Fruit fly (Drosophila melanogaster): Measurements from ENCODE around the gene CG15353.

CG15353 gene

DNA sequence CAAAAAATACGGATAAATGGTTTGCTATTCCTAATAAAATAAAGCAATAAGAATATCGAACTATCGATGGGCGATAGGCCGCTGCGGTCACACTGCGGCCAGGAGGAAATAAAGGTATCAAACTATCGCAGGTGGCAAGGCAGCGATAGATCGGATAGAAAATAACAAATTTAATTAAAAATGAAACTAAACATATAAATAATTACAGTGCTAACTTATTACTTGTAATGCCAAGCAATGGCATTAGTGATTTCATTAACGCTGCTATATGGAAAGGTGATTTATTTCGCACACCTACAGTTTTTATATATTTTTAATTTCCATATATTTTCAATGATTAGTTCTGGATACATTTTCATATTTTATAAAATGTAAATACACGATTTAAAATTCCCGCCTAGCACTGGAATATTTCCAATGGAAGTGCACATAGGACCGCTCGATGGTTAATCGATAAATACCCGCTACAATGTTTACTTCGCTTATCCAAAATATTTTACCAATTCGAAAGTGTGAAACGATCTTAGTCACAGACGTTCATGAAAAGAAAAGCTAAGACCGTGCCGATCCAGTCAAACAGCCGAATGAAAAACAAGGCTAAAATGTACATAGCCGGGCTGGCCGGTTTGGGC is 26.2 kb downstream of the CG15353 start, which contains the start of the genes CG15356 and CG15362:
Gene CG15356, minus strand, starts transcription at position 48 of the 632 bp plus-strand sequence.
Gene CG15362, plus strand, starts transcription at position 469 of the 632 bp plus-strand sequence.
- TF ChIP-seq br (GFP tag; optimal IDR thresholded peaks at IDR 0.05) (no peak), Vsx2 (GFP tag; optimal IDR thresholded peaks at IDR 0.05; ENCODE audit: partially characterized antibody) (no peak), HLH106 (tag; optimal IDR thresholded peaks at IDR 0.05) (peak; percentile 42), fru (GFP tag; optimal IDR thresholded peaks at IDR 0.05) (peak; percentile 13), Rel (GFP tag; optimal IDR thresholded peaks at IDR 0.05) (no peak), Rel (tag; optimal IDR thresholded peaks at IDR 0.05) (no peak), Mio (GFP tag; optimal IDR thresholded peaks at IDR 0.05) (no peak), woc (GFP tag; optimal IDR thresholded peaks at IDR 0.05) (peak; percentile 48), Hr83 (GFP tag; optimal IDR thresholded peaks at IDR 0.05; ENCODE audit: poor library complexity, severe bottlenecking) (peak; percentile 63), rgr (GFP tag; optimal IDR thresholded peaks at IDR 0.05) (peak; percentile 6), CG32264 (GFP tag; optimal IDR thresholded peaks at IDR 0.05) (peak; percentile 14), GATAd (GFP tag; optimal IDR thresholded peaks at IDR 0.05) (no peak), sage (GFP tag; optimal IDR thresholded peaks at IDR 0.05) (peak; percentile 77), h (GFP tag; optimal IDR thresholded peaks at IDR 0.05) (peak; percentile 57), sv (GFP tag; optimal IDR thresholded peaks at IDR 0.05) (no peak), Sp1 (GFP tag; optimal IDR thresholded peaks at IDR 0.05) (peak; percentile 25), Hr78 (GFP tag; optimal IDR thresholded peaks at IDR 0.05) (no peak), foxo (GFP tag; optimal IDR thresholded peaks at IDR 0.05) (peak in 1 of 2 experiments; percentile 31), CG9705 (GFP tag; optimal IDR thresholded peaks at IDR 0.05) (peak; percentile 39), OdsH (GFP tag; optimal IDR thresholded peaks at IDR 0.05) (no peak)

DNA sequence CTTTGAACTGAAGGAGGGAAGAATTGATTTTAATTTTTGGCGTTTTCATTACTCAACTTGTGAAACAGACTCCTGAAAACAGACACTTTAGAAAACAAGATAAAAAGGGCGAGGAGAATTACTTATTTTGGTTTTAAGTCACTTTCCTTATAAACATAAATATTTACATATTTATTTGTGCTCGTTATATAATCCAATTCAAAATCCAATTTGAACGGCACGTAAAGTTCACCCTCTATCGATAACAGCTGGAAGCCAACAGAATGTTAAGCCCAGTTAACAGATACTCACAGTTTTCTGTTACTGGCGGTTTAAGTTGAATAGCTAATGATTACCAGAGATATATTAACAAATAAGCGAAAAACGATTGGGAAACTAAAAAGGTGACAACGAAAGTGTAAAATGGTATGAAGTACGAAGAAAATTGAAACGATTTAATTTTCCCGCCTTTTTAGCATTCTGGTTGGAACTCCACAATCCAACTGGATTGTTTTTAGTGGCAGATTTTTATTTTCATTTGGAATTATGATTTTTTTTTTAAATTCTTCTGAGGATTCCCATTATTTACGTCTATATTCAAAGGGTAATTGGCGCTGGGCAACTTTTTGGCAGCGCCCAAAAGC is 27.7 kb downstream of the CG15353 start:
- no peak for TF ChIP-seq dl (GFP tag; optimal IDR thresholded peaks at IDR 0.05; ENCODE audit: insufficient read depth in 1 of 2, partially characterized antibody in 2 of 2)
- TF ChIP-seq HLH106 (tag; optimal IDR thresholded peaks at IDR 0.05): no peak
- no peak for TF ChIP-seq rgr (GFP tag; optimal IDR thresholded peaks at IDR 0.05)
- TF ChIP-seq Myc (optimal IDR thresholded peaks at IDR 0.05): no peak
- no peak for TF ChIP-seq Dif (GFP tag; optimal IDR thresholded peaks at IDR 0.05; ENCODE audit: partially characterized antibody)
- TF ChIP-seq dmrt93B (GFP tag; optimal IDR thresholded peaks at IDR 0.05): no peak
- no peak for TF ChIP-seq jim (GFP tag; optimal IDR thresholded peaks at IDR 0.05)
- no peak for TF ChIP-seq sv (GFP tag; optimal IDR thresholded peaks at IDR 0.05)
- TF ChIP-seq CG9705 (GFP tag; optimal IDR thresholded peaks at IDR 0.05): no peak
- no peak for TF ChIP-seq br (GFP tag; optimal IDR thresholded peaks at IDR 0.05)
- TF ChIP-seq foxo (GFP tag; optimal IDR thresholded peaks at IDR 0.05): no peak
- TF ChIP-seq Dfd (GFP tag; optimal IDR thresholded peaks at IDR 0.05): no peak

DNA sequence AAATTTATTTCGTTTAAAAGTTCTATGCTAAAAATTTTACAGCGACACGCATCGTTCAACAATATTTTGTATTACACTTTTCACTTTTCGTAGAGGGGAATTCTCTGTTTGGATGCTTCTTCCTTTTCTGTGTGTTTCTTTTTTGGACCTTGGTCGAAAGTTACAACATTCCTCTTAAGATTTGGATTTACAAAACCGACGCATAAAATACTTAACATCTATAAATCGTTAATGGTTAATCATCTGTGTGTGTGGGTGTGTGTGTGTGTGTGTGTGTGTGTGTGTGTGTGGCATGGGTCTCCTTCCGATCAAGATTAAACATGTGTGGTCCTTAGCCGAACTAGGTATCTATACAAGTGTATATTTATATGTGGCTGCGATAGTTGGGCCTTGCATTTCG is 31.5 kb downstream of the CG15353 start:
- TF ChIP-seq Mio (GFP tag; optimal IDR thresholded peaks at IDR 0.05): no peak
- peak; percentile 91 for TF ChIP-seq Dfd (GFP tag; optimal IDR thresholded peaks at IDR 0.05)

DNA sequence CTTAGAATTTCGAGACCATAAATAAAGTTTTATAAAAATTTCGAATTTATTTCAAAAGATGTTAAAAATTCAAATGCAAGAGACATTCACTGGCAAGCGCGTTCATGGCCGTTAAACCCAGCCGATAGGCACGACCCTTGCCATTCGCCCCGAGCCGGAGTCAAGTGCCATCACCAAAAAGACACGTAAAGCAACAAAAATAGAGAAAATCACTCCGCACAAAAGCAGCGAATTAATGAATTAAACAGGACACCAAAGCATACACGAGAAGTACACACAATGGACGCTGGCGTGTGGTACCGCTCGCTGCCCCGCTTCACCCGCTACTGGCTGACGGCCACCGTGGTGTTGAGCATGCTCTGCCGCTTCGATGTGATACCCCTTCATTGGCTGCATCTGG is 33.0 kb downstream of the CG15353 start, which contains the start of gene Der-1:
Gene Der-1, plus strand, starts transcription at position 1 of the 400 bp plus-strand sequence.
- no peak for TF ChIP-seq dsf (GFP tag; optimal IDR thresholded peaks at IDR 0.05; ENCODE audit: borderline replicate concordance)
- TF ChIP-seq N (GFP tag; optimal IDR thresholded peaks at IDR 0.05): no peak
- TF ChIP-seq Hr83 (GFP tag; optimal IDR thresholded peaks at IDR 0.05; ENCODE audit: poor library complexity, severe bottlenecking): peak; percentile 25
- no peak for TF ChIP-seq sv (GFP tag; optimal IDR thresholded peaks at IDR 0.05)
- TF ChIP-seq lola (GFP tag; optimal IDR thresholded peaks at IDR 0.05): no peak
- no peak for TF ChIP-seq dmrt93B (GFP tag; optimal IDR thresholded peaks at IDR 0.05)
- no peak for TF ChIP-seq jim (GFP tag; optimal IDR thresholded peaks at IDR 0.05)
- peak; percentile 14 for TF ChIP-seq Myc (optimal IDR thresholded peaks at IDR 0.05)
- no peak for TF ChIP-seq woc (GFP tag; optimal IDR thresholded peaks at IDR 0.05)
- TF ChIP-seq Rel (GFP tag; optimal IDR thresholded peaks at IDR 0.05): no peak
- peak; percentile 35 for TF ChIP-seq Rel (tag; optimal IDR thresholded peaks at IDR 0.05)
- TF ChIP-seq Mio (GFP tag; optimal IDR thresholded peaks at IDR 0.05): no peak
- no peak for TF ChIP-seq Hnf4 (GFP tag; optimal IDR thresholded peaks at IDR 0.05)
- TF ChIP-seq foxo (GFP tag; optimal IDR thresholded peaks at IDR 0.05): no peak

All from whole organism, wandering third instar larva.